Fruit fly (Drosophila melanogaster): ENCODE results near the gene CG17834.

- TF ChIP-seq CG8478 (optimal IDR thresholded peaks at IDR 0.05) (no peak), EcR (GFP tag; optimal IDR thresholded peaks at IDR 0.05) (no peak), psq (optimal IDR thresholded peaks at IDR 0.05) (no peak), usp (GFP tag; optimal IDR thresholded peaks at IDR 0.05) (no peak), Dll (optimal IDR thresholded peaks at IDR 0.05) (no peak), pan (optimal IDR thresholded peaks at IDR 0.05) (no peak)
Observed at dm6 chr2L:8538449-8539050, 9.6 kb downstream of the CG17834 start.

All from whole organism.